Fruit fly (Drosophila melanogaster): ENCODE measurements around the gene CG3713.

The CG3713 gene

DNA sequence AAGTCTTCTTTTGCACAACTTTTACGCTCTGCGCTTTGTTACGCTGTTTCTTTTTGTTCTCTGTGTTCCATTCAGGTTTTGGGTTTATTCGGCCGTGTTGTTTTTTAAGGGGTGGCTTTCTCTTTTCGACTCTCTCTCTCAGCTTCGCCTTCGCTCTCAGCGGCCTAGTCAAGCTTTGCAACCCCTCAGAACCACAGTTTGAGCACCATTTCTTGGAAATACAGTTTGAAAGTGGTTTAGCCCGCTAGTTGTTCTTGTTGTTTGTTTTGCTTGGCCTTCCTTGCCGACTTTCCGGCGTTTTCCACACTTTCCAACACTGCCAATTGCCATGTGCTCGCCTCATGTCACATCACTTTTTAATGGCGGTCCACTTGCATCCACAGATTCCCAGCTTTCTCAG lies 5.9 kb downstream of the CG3713 start:
- no peak for TF ChIP-seq sd (tag; optimal IDR thresholded peaks at IDR 0.05)
- TF ChIP-seq CG17912 (GFP tag; optimal IDR thresholded peaks at IDR 0.05): no peak
- TF ChIP-seq Med (GFP tag): peak; percentile 22
- no peak for TF ChIP-seq Jarid2 (GFP tag; optimal IDR thresholded peaks at IDR 0.05)
- peak; percentile 78 for TF ChIP-seq seq (GFP tag; IDR thresholded peaks at IDR 0.05)
- TF ChIP-seq CG10267 (tag; optimal IDR thresholded peaks at IDR 0.05): peak; percentile 76
- TF ChIP-seq pzg (GFP tag; optimal IDR thresholded peaks at IDR 0.05): peak; percentile 14
- no peak for TF ChIP-seq ac (GFP tag; optimal IDR thresholded peaks at IDR 0.05)
- TF ChIP-seq ATbp (GFP tag; optimal IDR thresholded peaks at IDR 0.05): no peak
- TF ChIP-seq MESR4 (GFP tag; optimal IDR thresholded peaks at IDR 0.05): no peak
- no peak for TF ChIP-seq luna (GFP tag; optimal IDR thresholded peaks at IDR 0.05)
- TF ChIP-seq scrt (GFP tag; optimal IDR thresholded peaks at IDR 0.05): peak; percentile 41
- TF ChIP-seq Adf1 (GFP tag; IDR thresholded peaks at IDR 0.05): no peak
- TF ChIP-seq CG4282 (GFP tag; optimal IDR thresholded peaks at IDR 0.05): no peak
- no peak for TF ChIP-seq CG10959 (GFP tag; IDR thresholded peaks at IDR 0.05)
- no peak for TF ChIP-seq slp2 (GFP tag; optimal IDR thresholded peaks at IDR 0.05)
- TF ChIP-seq bowl (GFP tag; IDR thresholded peaks at IDR 0.05): no peak
- TF ChIP-seq CG3847 (GFP tag; IDR thresholded peaks at IDR 0.05): no peak
- no peak for TF ChIP-seq CG12659 (GFP tag; optimal IDR thresholded peaks at IDR 0.05)
- TF ChIP-seq CG11456 (GFP tag; IDR thresholded peaks at IDR 0.05): 0 out of 3 replicates have a peak, but pooled peaks have one; percentile 29
- peak; percentile 12 for TF ChIP-seq dm (GFP tag; optimal IDR thresholded peaks at IDR 0.05)
- TF ChIP-seq CG1529 (GFP tag; optimal IDR thresholded peaks at IDR 0.05): no peak
- no peak for TF ChIP-seq CG7556 (GFP tag; optimal IDR thresholded peaks at IDR 0.05)
- no peak for TF ChIP-seq CG7357 (GFP tag; IDR thresholded peaks at IDR 0.05)
- no peak for TF ChIP-seq pros (GFP tag; optimal IDR thresholded peaks at IDR 0.05)
- TF ChIP-seq h (optimal IDR thresholded peaks at IDR 0.05): no peak
- TF ChIP-seq Rx (GFP tag; IDR thresholded peaks at IDR 0.05): no peak
- no peak for TF ChIP-seq CG2116 (GFP tag; optimal IDR thresholded peaks at IDR 0.05)
- TF ChIP-seq sens-2 (GFP tag; IDR thresholded peaks at IDR 0.05): no peak
- TF ChIP-seq HLH4C (GFP tag; IDR thresholded peaks at IDR 0.05; ENCODE audit: partially characterized antibody): no peak
- no peak for TF ChIP-seq CG9932 (GFP tag; IDR thresholded peaks at IDR 0.05)
- TF ChIP-seq gro (GFP tag; optimal IDR thresholded peaks at IDR 0.05): no peak
- TF ChIP-seq CG4360 (GFP tag; IDR thresholded peaks at IDR 0.05): peak; percentile 17; the same call in 1 of the 2 replicates
- TF ChIP-seq sob (GFP tag; IDR thresholded peaks at IDR 0.05): 0 out of 2 replicates have a peak, but pooled peaks have one; percentile 9
- TF ChIP-seq Gug (GFP tag; IDR thresholded peaks at IDR 0.05): no peak
- no peak for TF ChIP-seq CG3281 (GFP tag; optimal IDR thresholded peaks at IDR 0.05)
- no peak for TF ChIP-seq Gsc (GFP tag; IDR thresholded peaks at IDR 0.05)
- no peak for TF ChIP-seq CG5953 (GFP tag; IDR thresholded peaks at IDR 0.05)
- no peak for TF ChIP-seq D19B (GFP tag; optimal IDR thresholded peaks at IDR 0.05)
- TF ChIP-seq ase (GFP tag; IDR thresholded peaks at IDR 0.05): no peak
- no peak for TF ChIP-seq vnd (GFP tag; IDR thresholded peaks at IDR 0.05; ENCODE audit: partially characterized antibody)
- TF ChIP-seq Trl (optimal IDR thresholded peaks at IDR 0.05): peak; percentile 50 to 54
- peak; percentile 11 for TF ChIP-seq Trl (GFP tag; optimal IDR thresholded peaks at IDR 0.05)
- no peak for TF ChIP-seq Mad (GFP tag; optimal IDR thresholded peaks at IDR 0.05)
- TF ChIP-seq BtbVII (GFP tag; optimal IDR thresholded peaks at IDR 0.05): no peak
- peak; percentile 20 for TF ChIP-seq CG8290 (GFP tag; optimal IDR thresholded peaks at IDR 0.05)
- TF ChIP-seq CG8290 (tag; optimal IDR thresholded peaks at IDR 0.05): peak; percentile 24 to 45
- no peak for TF ChIP-seq CG30403 (GFP tag; optimal IDR thresholded peaks at IDR 0.05)
- TF ChIP-seq bigmax (GFP tag; optimal IDR thresholded peaks at IDR 0.05): no peak
- no peak for TF ChIP-seq Xbp1 (GFP tag; optimal IDR thresholded peaks at IDR 0.05)
- no peak for TF ChIP-seq nerfin-2 (GFP tag; IDR thresholded peaks at IDR 0.05; ENCODE audit: partially characterized antibody)
- TF ChIP-seq CG6813 (GFP tag; optimal IDR thresholded peaks at IDR 0.05): peak; percentile 8
- peak; percentile 28 for TF ChIP-seq stwl (tag; optimal IDR thresholded peaks at IDR 0.05)

Measured in whole organism, embryonic.